Worm (Caenorhabditis elegans): Measurements from ENCODE around the gene T26H5.10.

Gene T26H5.10

ce11 chrV:15481374-15481773, 37.8 kb upstream of the T26H5.10 start, which contains the start of gene nhr-150:
Gene nhr-150 (minus strand): TSS chrV:15481465.
- TF ChIP-seq nhr-232 (tag; optimal IDR thresholded peaks at IDR 0.05) (no peak), ceh-6 (GFP tag; optimal IDR thresholded peaks at IDR 0.05) (no peak), pros-1 (tag; optimal IDR thresholded peaks at IDR 0.05) (no peak)

ce11 chrV:15480505-15481075, 37.0 kb upstream of the T26H5.10 start:
- TF ChIP-seq pha-4 (tag; optimal IDR thresholded peaks at IDR 0.05), result no peak
- TF ChIP-seq syd-9 (tag; optimal IDR thresholded peaks at IDR 0.05), result no peak
- TF ChIP-seq C38D4.7 (GFP tag; optimal IDR thresholded peaks at IDR 0.05), result no peak
- TF ChIP-seq eyg-1 (tag; optimal IDR thresholded peaks at IDR 0.05), result no peak
- no peak for TF ChIP-seq nfya-1 (tag; optimal IDR thresholded peaks at IDR 0.05)

- TF ChIP-seq ceh-48 (tag; optimal IDR thresholded peaks at IDR 0.05), result no peak
- TF ChIP-seq pag-3 (tag; optimal IDR thresholded peaks at IDR 0.05; ENCODE audit: borderline replicate concordance), result no peak
- TF ChIP-seq ttx-3 (tag; optimal IDR thresholded peaks at IDR 0.05), result no peak
- TF ChIP-seq lin-11 (tag; optimal IDR thresholded peaks at IDR 0.05), result no peak
- TF ChIP-seq pat-9 (tag; optimal IDR thresholded peaks at IDR 0.05), result no peak
- no peak for TF ChIP-seq zip-5 (tag; optimal IDR thresholded peaks at IDR 0.05)
- no peak for TF ChIP-seq C38D4.7 (GFP tag; optimal IDR thresholded peaks at IDR 0.05)
- no peak for TF ChIP-seq ceh-14 (tag; optimal IDR thresholded peaks at IDR 0.05)
- TF ChIP-seq F13H6.1 (tag; optimal IDR thresholded peaks at IDR 0.05), result no peak
- TF ChIP-seq ceh-2 (tag; optimal IDR thresholded peaks at IDR 0.05), result no peak
- no peak for TF ChIP-seq che-1 (tag; optimal IDR thresholded peaks at IDR 0.05)
- TF ChIP-seq ceh-30 (tag; optimal IDR thresholded peaks at IDR 0.05), result no peak
- TF ChIP-seq pha-2 (tag; optimal IDR thresholded peaks at IDR 0.05), result no peak
- TF ChIP-seq npax-4 (tag; optimal IDR thresholded peaks at IDR 0.05), result no peak
- TF ChIP-seq ceh-19 (GFP tag; optimal IDR thresholded peaks at IDR 0.05), result no peak
- no peak for TF ChIP-seq ztf-16 (tag; optimal IDR thresholded peaks at IDR 0.05)
- no peak for TF ChIP-seq hlh-6 (tag; optimal IDR thresholded peaks at IDR 0.05)
- TF ChIP-seq tbx-7 (tag; optimal IDR thresholded peaks at IDR 0.05), result no peak
- no peak for TF ChIP-seq ceh-24 (tag; optimal IDR thresholded peaks at IDR 0.05)
Measured at ce11 chrV:15479825-15480224, 36.2 kb upstream of the T26H5.10 start.

- TF ChIP-seq pax-1 (tag; optimal IDR thresholded peaks at IDR 0.05), result no peak
- TF ChIP-seq elt-2 (tag; optimal IDR thresholded peaks at IDR 0.05), result peak; percentile 46
Measured at ce11 chrV:15479107-15479506, 35.5 kb upstream of the T26H5.10 start.

- TF ChIP-seq pax-1 (tag; optimal IDR thresholded peaks at IDR 0.05) (no peak), pqm-1 (tag; optimal IDR thresholded peaks at IDR 0.05) (no peak), Y22D7AL.16 (tag; optimal IDR thresholded peaks at IDR 0.05) (no peak), lin-11 (tag; optimal IDR thresholded peaks at IDR 0.05) (no peak), pros-1 (tag; optimal IDR thresholded peaks at IDR 0.05) (no peak), ceh-19 (GFP tag; optimal IDR thresholded peaks at IDR 0.05) (no peak), dve-1 (tag; optimal IDR thresholded peaks at IDR 0.05) (no peak), ceh-48 (tag; optimal IDR thresholded peaks at IDR 0.05) (no peak), unc-42 (tag; optimal IDR thresholded peaks at IDR 0.05) (no peak), odd-2 (tag; optimal IDR thresholded peaks at IDR 0.05) (no peak), ceh-22 (tag; optimal IDR thresholded peaks at IDR 0.05) (no peak), ceh-30 (tag; optimal IDR thresholded peaks at IDR 0.05) (no peak), unc-55 (GFP tag; optimal IDR thresholded peaks at IDR 0.05) (no peak), ceh-2 (tag; optimal IDR thresholded peaks at IDR 0.05) (no peak), elt-2 (tag; optimal IDR thresholded peaks at IDR 0.05) (no peak), C08G9.2 (tag; optimal IDR thresholded peaks at IDR 0.05) (no peak), che-1 (tag; optimal IDR thresholded peaks at IDR 0.05) (no peak)
Measured at ce11 chrV:15478597-15478996, 35.0 kb upstream of the T26H5.10 start, which contains the start of gene C06B8.2. Gene C06B8.2 (minus strand): TSS chrV:15478749.
